Fruit fly (Drosophila melanogaster) whole organism, embryonic: ENCODE data around the gene unc-45.

Experiments used
- Antp ChIP-seq: fragments of 200-800 bp; sonication (Bioruptor generic); optimal IDR thresholded peaks from 3 replicates; lab custom pipeline; 2016; ENCODE audit warnings: missing biosample characterization, missing genetic modification characterization
- CG11085 ChIP-seq: fragments of 200-800 bp; sonication (Bioruptor generic); IDR thresholded peaks from 2 replicates; pipeline ENCODE4 v1.3.6; 2022; ENCODE audit warnings: missing biosample characterization, missing genetic modification characterization
- CG12104 ChIP-seq: fragments of 200-800 bp; sonication (Bioruptor generic); optimal IDR thresholded peaks from 3 replicates; lab custom pipeline; 2016; ENCODE audit warnings: missing biosample characterization, missing genetic modification characterization
- CG16863 ChIP-seq: fragments of 200-800 bp; sonication (Bioruptor generic); optimal IDR thresholded peaks from 3 replicates; lab custom pipeline; 2016; ENCODE audit warnings: missing biosample characterization, missing genetic modification characterization
- CG17186 ChIP-seq: fragments of 200-800 bp; sonication (Bioruptor generic); optimal IDR thresholded peaks from 3 replicates; lab custom pipeline; 2017; ENCODE audit warnings: missing biosample characterization, missing genetic modification reagents, missing genetic modification characterization
- CG2129 ChIP-seq: fragments of 200-800 bp; sonication (Bioruptor generic); IDR thresholded peaks from 2 replicates; pipeline ENCODE4 v1.3.6; 2022; ENCODE audit warnings: missing biosample characterization, missing genetic modification characterization; ENCODE audit not compliant: partially characterized antibody
- CG30020 ChIP-seq: fragments of 200-800 bp; optimal IDR thresholded peaks from 2 replicates; lab custom pipeline; 2019; ENCODE audit warnings: missing biosample characterization, mild to moderate bottlenecking, missing genetic modification characterization, moderate library complexity
- CG31224 ChIP-seq: fragments of 200-800 bp; sonication (Bioruptor generic); IDR thresholded peaks from 2 replicates; pipeline ENCODE4 v1.3.6; 2022; ENCODE audit warnings: missing biosample characterization, missing genetic modification characterization
- CG3163 ChIP-seq: fragments of 200-800 bp; sonication (Bioruptor generic); optimal IDR thresholded peaks from 3 replicates; lab custom pipeline; 2016; ENCODE audit warnings: missing biosample characterization, missing genetic modification characterization
- CG32532 ChIP-seq: fragments of 200-800 bp; sonication (Bioruptor generic); IDR thresholded peaks from 2 replicates; pipeline ENCODE4 v1.3.6; 2022; ENCODE audit warnings: missing biosample characterization, missing genetic modification characterization
- CG4707 ChIP-seq: fragments of 200-800 bp; sonication (Bioruptor generic); optimal IDR thresholded peaks from 2 replicates; lab custom pipeline; 2018; ENCODE audit warnings: missing biosample characterization, mild to moderate bottlenecking, missing genetic modification characterization, moderate library complexity
- CG4730 ChIP-seq: fragments of 200-800 bp; sonication (Bioruptor generic); IDR thresholded peaks from 2 replicates; pipeline ENCODE4 v1.3.6; 2022; ENCODE audit warnings: missing biosample characterization, missing genetic modification characterization
- CG7556 ChIP-seq: fragments of 200-800 bp; sonication (Bioruptor generic); optimal IDR thresholded peaks from 2 replicates; lab custom pipeline; 2017; ENCODE audit warnings: missing biosample characterization, mild to moderate bottlenecking, missing genetic modification characterization
- CG7928 ChIP-seq: fragments of 200-800 bp; sonication (Bioruptor generic); optimal IDR thresholded peaks from 2 replicates; lab custom pipeline; 2017; ENCODE audit warnings: missing biosample characterization, mild to moderate bottlenecking, missing genetic modification characterization
- CG8089 ChIP-seq: fragments of 200-800 bp; sonication (Bioruptor generic); optimal IDR thresholded peaks from 3 replicates; lab custom pipeline; 2016; ENCODE audit warnings: missing biosample characterization, missing genetic modification characterization
- CG8290 ChIP-seq, 3 experiments: fragments of 200-800 bp; sonication (Bioruptor generic); optimal IDR thresholded peaks; 2 replicates each; lab custom pipeline; 2016 to 2019; ENCODE audit warnings: missing biosample characterization in 3 of 3, missing genetic modification characterization in 3 of 3, mild to moderate bottlenecking in 2 of 3, moderate library complexity in 1 of 3
- CG9609 ChIP-seq: fragments of 200-800 bp; sonication (Bioruptor generic); optimal IDR thresholded peaks from 3 replicates; lab custom pipeline; 2016; ENCODE audit warnings: missing biosample characterization, missing genetic modification characterization
- Dek ChIP-seq: fragments of 200-800 bp; sonication (Bioruptor generic); optimal IDR thresholded peaks from 3 replicates; lab custom pipeline; 2019; ENCODE audit warnings: missing biosample characterization, mild to moderate bottlenecking, missing genetic modification characterization, moderate library complexity
- Dip3 ChIP-seq: fragments of 200-800 bp; sonication (Bioruptor generic); optimal IDR thresholded peaks from 3 replicates; lab custom pipeline; 2016; ENCODE audit warnings: missing biosample characterization, missing genetic modification characterization
- Dref ChIP-seq: fragments of 200-800 bp; sonication (Bioruptor generic); IDR thresholded peaks from 2 replicates; pipeline ENCODE4 v1.3.6; 2022; ENCODE audit warnings: missing biosample characterization, missing genetic modification characterization
- ERR ChIP-seq: fragments of 200-800 bp; sonication (Bioruptor generic); optimal IDR thresholded peaks from 2 replicates; lab custom pipeline; 2016; ENCODE audit warnings: missing biosample characterization, missing genetic modification characterization
- Gsc ChIP-seq: fragments of 200-800 bp; sonication (Bioruptor generic); IDR thresholded peaks from 2 replicates; pipeline ENCODE4 v1.3.6; 2022; ENCODE audit warnings: missing biosample characterization, missing genetic modification characterization
- HLH3B ChIP-seq: fragments of 200-800 bp; sonication (Bioruptor generic); IDR thresholded peaks from 2 replicates; pipeline ENCODE4 v1.3.6; 2022; ENCODE audit warnings: missing biosample characterization, missing genetic modification characterization
- HLH4C ChIP-seq: fragments of 200-800 bp; sonication (Bioruptor generic); IDR thresholded peaks from 3 replicates; pipeline ENCODE4 v1.3.6; 2022; ENCODE audit warnings: missing biosample characterization, missing genetic modification characterization; ENCODE audit not compliant: partially characterized antibody
- HLH54F ChIP-seq: fragments of 200-800 bp; sonication (Bioruptor generic); optimal IDR thresholded peaks from 3 replicates; lab custom pipeline; 2016; ENCODE audit warnings: missing biosample characterization, missing genetic modification characterization
- HLHmδ ChIP-seq: fragments of 200-800 bp; sonication (Bioruptor generic); optimal IDR thresholded peaks from 2 replicates; lab custom pipeline; 2018; ENCODE audit warnings: missing biosample characterization, mild to moderate bottlenecking, missing genetic modification characterization, moderate library complexity
- Hand ChIP-seq: fragments of 200-800 bp; sonication (Bioruptor generic); optimal IDR thresholded peaks from 2 replicates; lab custom pipeline; 2017; ENCODE audit warnings: mild to moderate bottlenecking, missing biosample characterization, missing genetic modification reagents, missing genetic modification characterization
- Poxn ChIP-seq: fragments of 200-800 bp; sonication (Bioruptor generic); IDR thresholded peaks from 2 replicates; pipeline ENCODE4 v1.3.6; 2022; ENCODE audit warnings: missing biosample characterization, missing genetic modification characterization
- Ssrp ChIP-seq: fragments of 200-800 bp; sonication (Bioruptor generic); optimal IDR thresholded peaks from 2 replicates; lab custom pipeline; 2018; ENCODE audit warnings: missing biosample characterization, mild to moderate bottlenecking, missing genetic modification characterization, moderate library complexity
- Tbp ChIP-seq: fragments of >200 bp; optimal IDR thresholded peaks from 2 replicates; lab custom pipeline; 2018; ENCODE audit warnings: missing biosample characterization, missing genetic modification characterization
- bab2 ChIP-seq: fragments of 200-800 bp; sonication (Bioruptor generic); optimal IDR thresholded peaks from 2 replicates; lab custom pipeline; 2016; ENCODE audit warnings: missing biosample characterization, missing genetic modification characterization
- crp ChIP-seq, 2 experiments: fragments of 200-800 bp; sonication (Bioruptor generic); optimal IDR thresholded peaks; 2 replicates in 1 of 2; 3 replicates in 1 of 2; lab custom pipeline; 2017; ENCODE audit warnings: missing biosample characterization in 2 of 2, missing genetic modification characterization in 2 of 2, mild to moderate bottlenecking in 1 of 2, moderate library complexity in 1 of 2
- da ChIP-seq: fragments of 200-800 bp; sonication (Bioruptor generic); optimal IDR thresholded peaks from 2 replicates; lab custom pipeline; 2016; ENCODE audit warnings: missing biosample characterization, missing genetic modification characterization
- dan ChIP-seq: fragments of 200-800 bp; sonication (Bioruptor generic); IDR thresholded peaks from 2 replicates; pipeline ENCODE4 v1.3.6; 2022; ENCODE audit warnings: missing biosample characterization, missing genetic modification characterization
- dmrt99B ChIP-seq: fragments of 200-800 bp; sonication (Bioruptor generic); optimal IDR thresholded peaks from 2 replicates; lab custom pipeline; 2018; ENCODE audit warnings: missing biosample characterization, mild to moderate bottlenecking, missing genetic modification characterization, moderate library complexity
- exex ChIP-seq: fragments of 200-800 bp; sonication (Bioruptor generic); optimal IDR thresholded peaks from 4 replicates; lab custom pipeline; 2018; ENCODE audit warnings: missing biosample characterization, mild to moderate bottlenecking, missing genetic modification characterization, moderate library complexity
- gem ChIP-seq: fragments of 200-800 bp; sonication (Bioruptor generic); optimal IDR thresholded peaks from 2 replicates; lab custom pipeline; 2019; ENCODE audit warnings: missing biosample characterization, mild to moderate bottlenecking, missing genetic modification characterization, moderate library complexity
- insv ChIP-seq, 2 experiments: fragments of 200-800 bp; sonication (Bioruptor generic); optimal IDR thresholded peaks; 3 replicates each; lab custom pipeline; 2016 to 2018; ENCODE audit warnings: missing biosample characterization in 2 of 2, missing genetic modification characterization in 2 of 2
- jing ChIP-seq: fragments of 200-800 bp; sonication (Bioruptor generic); optimal IDR thresholded peaks from 2 replicates; lab custom pipeline; 2018; ENCODE audit warnings: missing biosample characterization, mild to moderate bottlenecking, missing genetic modification characterization
- nerfin-1 ChIP-seq: fragments of 200-800 bp; sonication (Bioruptor generic); optimal IDR thresholded peaks from 3 replicates; lab custom pipeline; 2019; ENCODE audit warnings: missing biosample characterization, mild to moderate bottlenecking, missing genetic modification characterization, moderate library complexity
- nom ChIP-seq: fragments of 200-800 bp; sonication (Bioruptor generic); optimal IDR thresholded peaks from 2 replicates; lab custom pipeline; 2017; ENCODE audit warnings: missing biosample characterization, missing genetic modification characterization, mild to moderate bottlenecking, moderate library complexity, missing genetic modification reagents
- oc ChIP-seq: fragments of 200-800 bp; sonication (Bioruptor generic); optimal IDR thresholded peaks from 2 replicates; lab custom pipeline; 2018; ENCODE audit warnings: missing biosample characterization, mild to moderate bottlenecking, missing genetic modification characterization, moderate library complexity
- onecut ChIP-seq: fragments of 200-800 bp; sonication (Bioruptor generic); IDR thresholded peaks from 2 replicates; pipeline ENCODE4 v1.3.6; 2022; ENCODE audit warnings: missing biosample characterization, missing genetic modification characterization
- phol ChIP-seq: fragments of 200-800 bp; sonication (Bioruptor generic); optimal IDR thresholded peaks from 3 replicates; lab custom pipeline; 2018; ENCODE audit warnings: missing biosample characterization, mild to moderate bottlenecking, missing genetic modification characterization, moderate library complexity
- ro ChIP-seq: fragments of 200-800 bp; sonication (Bioruptor generic); IDR thresholded peaks from 2 replicates; pipeline ENCODE4 v1.3.6; 2022; ENCODE audit warnings: missing biosample characterization, missing genetic modification characterization
- sima ChIP-seq: fragments of 200-800 bp; sonication (Bioruptor generic); optimal IDR thresholded peaks from 2 replicates; lab custom pipeline; 2016; ENCODE audit warnings: missing biosample characterization, missing genetic modification characterization
- sisA ChIP-seq: fragments of 200-800 bp; sonication (Bioruptor generic); IDR thresholded peaks from 2 replicates; pipeline ENCODE4 v1.3.6; 2022; ENCODE audit warnings: missing biosample characterization, missing genetic modification characterization
- tap ChIP-seq: fragments of 200-800 bp; optimal IDR thresholded peaks from 3 replicates; lab custom pipeline; 2019; ENCODE audit warnings: missing biosample characterization, mild to moderate bottlenecking, missing genetic modification characterization, moderate library complexity
- tin ChIP-seq: fragments of 200-800 bp; sonication (Bioruptor generic); optimal IDR thresholded peaks from 3 replicates; lab custom pipeline; 2016; ENCODE audit warnings: missing biosample characterization, missing genetic modification characterization

Gene unc-45

DNA sequence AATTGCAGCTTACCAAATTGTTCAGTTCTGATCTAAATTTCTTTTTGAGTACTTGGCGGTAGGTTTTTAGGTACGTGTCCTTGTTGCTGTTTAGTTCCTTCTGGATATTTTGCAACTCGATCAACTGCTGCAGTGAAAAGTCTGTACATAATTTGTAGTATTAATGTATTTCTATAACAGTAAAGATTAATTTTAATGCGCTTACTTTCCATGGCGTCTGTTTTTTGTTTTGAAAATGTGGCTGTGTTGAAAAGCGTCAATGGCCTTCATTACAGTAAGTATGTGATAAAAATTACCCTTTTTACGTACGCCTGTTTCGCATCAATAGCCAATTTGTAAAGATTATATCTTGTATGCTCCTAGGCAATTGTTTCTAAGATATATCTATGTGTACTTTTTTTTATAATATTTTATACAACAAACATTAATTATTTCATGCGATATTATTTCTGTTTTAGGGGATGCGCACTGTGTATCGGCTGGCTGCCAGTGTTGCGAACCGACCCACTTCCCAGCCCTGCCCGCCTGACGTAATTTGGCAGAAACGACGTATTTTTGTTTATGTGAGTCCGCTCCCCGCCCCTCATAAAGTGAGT lies 31.9 kb upstream of the unc-45 start, which contains the start of the genes Kmn2 and CG2698:
Gene Kmn2 (minus strand): TSS at position 236 of the 596 bp plus-strand sequence.
Gene CG2698 (plus strand): TSS at position 489 of the 596 bp plus-strand sequence.
- TF ChIP-seq CG7556 (GFP tag; lab: Kevin White, UChicago) (peak; percentile 94), gem (tag; lab: Kevin White, UChicago) (peak; percentile 97), exex (tag; lab: Kevin White, UChicago) (peak; percentile 76), ro (peak; percentile 96), CG8290 (GFP tag; optimal IDR thresholded peaks at IDR 0.05; lab: Kevin White, UChicago) (peak; percentile 95), CG8290 (tag; optimal IDR thresholded peaks at IDR 0.05; lab: Kevin White, UChicago) (peak; percentile 42 to 75), phol (tag; lab: Kevin White, UChicago) (peak; percentile 97), HLH54F (GFP tag; lab: Kevin White, UChicago) (peak; percentile 82), Poxn (GFP tag; lab: Robert Waterston, UW) (peak; percentile 92), Dref (GFP tag; lab: Robert Waterston, UW) (peak; percentile 44), HLHmδ (GFP tag; lab: Kevin White, UChicago) (no peak), CG12104 (GFP tag; lab: Kevin White, UChicago) (peak; percentile 92), CG31224 (GFP tag; lab: Robert Waterston, UW) (peak; percentile 94), HLH4C (GFP tag; lab: Robert Waterston, UW) (no peak; the same call in 1 of the 3 replicates), nom (GFP tag; lab: Kevin White, UChicago) (peak; percentile 90), Tbp (GFP tag; lab: Kevin White, UChicago) (no peak), CG17186 (GFP tag; lab: Kevin White, UChicago) (peak; percentile 48), Ssrp (tag; lab: Kevin White, UChicago) (peak; percentile 95), HLH3B (GFP tag; lab: Robert Waterston, UW) (peak; percentile 98), sisA (GFP tag; lab: Robert Waterston, UW) (peak; percentile 98), CG9609 (peak; percentile 55), CG8089 (GFP tag; lab: Kevin White, UChicago) (peak; percentile 38), CG32532 (peak; percentile 98), tap (peak; percentile 78), CG30020 (peak; percentile 79), dmrt99B (tag; lab: Kevin White, UChicago) (peak; percentile 95), tin (GFP tag; lab: Kevin White, UChicago) (peak; percentile 96), Hand (peak; percentile 88), Dip3 (peak; percentile 80), CG7928 (GFP tag; lab: Kevin White, UChicago) (peak; percentile 86), CG4730 (GFP tag; lab: Robert Waterston, UW) (peak; percentile 97), onecut (GFP tag; lab: Robert Waterston, UW) (peak; percentile 87), CG2129 (no peak), insv (GFP tag; optimal IDR thresholded peaks at IDR 0.05; lab: Kevin White, UChicago) (peak in 1 of 2 experiments; percentile 72), sima (GFP tag; lab: Kevin White, UChicago) (peak; percentile 5), bab2 (GFP tag; lab: Kevin White, UChicago) (peak; percentile 84), dan (GFP tag; lab: Robert Waterston, UW) (peak; percentile 93), oc (tag; lab: Kevin White, UChicago) (peak; percentile 94), Gsc (GFP tag; lab: Robert Waterston, UW) (peak; percentile 96), CG4707 (peak; percentile 74), crp (GFP tag; optimal IDR thresholded peaks at IDR 0.05; lab: Kevin White, UChicago) (peak; percentile 18 to 74), nerfin-1 (peak; percentile 88), CG3163 (peak; percentile 46), ERR (GFP tag; lab: Kevin White, UChicago) (peak; percentile 14), jing (GFP tag; lab: Kevin White, UChicago) (peak; percentile 85), CG16863 (GFP tag; lab: Kevin White, UChicago) (peak; percentile 83), Dek (tag; lab: Kevin White, UChicago) (peak; percentile 95), Antp (GFP tag; lab: Kevin White, UChicago) (peak; percentile 71), da (GFP tag; lab: Kevin White, UChicago) (peak; percentile 48), CG11085 (GFP tag; lab: Robert Waterston, UW) (peak; percentile 96)
